Worm (Caenorhabditis elegans) whole organism, mixed stage, embryonic: ENCODE measurements around the gene rsp-8.

Experiments used
- M03D4.4 ChIP-seq: sonication (generic microtip); optimal IDR thresholded peaks from 2 replicates; lab custom pipeline; 2017; ENCODE audit warnings: mild to moderate bottlenecking, missing genetic modification characterization, missing compliant biosample characterization
- bed-3 ChIP-seq: fragments of 200-800 bp; sonication (Bioruptor generic); optimal IDR thresholded peaks from 3 replicates; lab custom pipeline; 2018; ENCODE audit warnings: mild to moderate bottlenecking, missing genetic modification characterization, moderate library complexity, missing compliant biosample characterization
- blmp-1 ChIP-seq: fragments of 150-350 bp; optimal IDR thresholded peaks from 2 replicates; lab custom pipeline; 2014; ENCODE audit warnings: missing biosample characterization, missing genetic modification characterization
- ceh-39 ChIP-seq: fragments of 150-350 bp; optimal IDR thresholded peaks from 2 replicates; lab custom pipeline; 2014; ENCODE audit warnings: missing biosample characterization, missing genetic modification characterization
- ceh-43 ChIP-seq: fragments of 200-800 bp; sonication (Bioruptor generic); optimal IDR thresholded peaks from 2 replicates; lab custom pipeline; 2018; ENCODE audit warnings: mild to moderate bottlenecking, missing genetic modification characterization, moderate library complexity, missing compliant biosample characterization
- ceh-83 ChIP-seq: fragments of 200-800 bp; sonication (Bioruptor generic); optimal IDR thresholded peaks from 2 replicates; lab custom pipeline; 2018; ENCODE audit warnings: mild to moderate bottlenecking, missing genetic modification characterization, missing compliant biosample characterization
- ces-1 ChIP-seq: fragments of 150-350 bp; optimal IDR thresholded peaks from 2 replicates; lab custom pipeline; 2014; ENCODE audit warnings: missing biosample characterization, missing genetic modification reagents, missing genetic modification characterization
- cnd-1 ChIP-seq: fragments of 200-800 bp; sonication (Bioruptor generic); optimal IDR thresholded peaks from 2 replicates; lab custom pipeline; 2018; ENCODE audit warnings: mild to moderate bottlenecking, missing genetic modification characterization, missing compliant biosample characterization
- drap-1 ChIP-seq: fragments of 200-800 bp; sonication (Bioruptor generic); optimal IDR thresholded peaks from 3 replicates; lab custom pipeline; 2018; ENCODE audit warnings: mild to moderate bottlenecking, missing genetic modification characterization, missing compliant biosample characterization
- elt-1 ChIP-seq: sonication (generic microtip); optimal IDR thresholded peaks from 2 replicates; lab custom pipeline; 2017; ENCODE audit warnings: missing genetic modification characterization, mild to moderate bottlenecking, missing compliant biosample characterization, antibody characterized with exemption, moderate library complexity, borderline replicate concordance; ENCODE audit not compliant: insufficient read depth
- elt-3 ChIP-seq: fragments of 150-350 bp; optimal IDR thresholded peaks from 2 replicates; lab custom pipeline; 2014; ENCODE audit warnings: missing biosample characterization, missing genetic modification characterization
- flh-1 ChIP-seq: fragments of 200-800 bp; sonication (Bioruptor generic); optimal IDR thresholded peaks from 2 replicates; lab custom pipeline; 2018; ENCODE audit warnings: mild to moderate bottlenecking, missing genetic modification characterization, moderate library complexity, missing compliant biosample characterization
- ham-2 ChIP-seq: fragments of 200-800 bp; sonication (Bioruptor generic); optimal IDR thresholded peaks from 2 replicates; lab custom pipeline; 2018; ENCODE audit warnings: mild to moderate bottlenecking, missing genetic modification characterization, missing compliant biosample characterization
- hlh-1 ChIP-seq: fragments of 150-350 bp; optimal IDR thresholded peaks from 2 replicates; lab custom pipeline; 2014; ENCODE audit warnings: missing biosample characterization, missing genetic modification reagents, missing genetic modification characterization
- lin-13 ChIP-seq: fragments of 150-350 bp; optimal IDR thresholded peaks from 2 replicates; lab custom pipeline; 2014; ENCODE audit warnings: missing biosample characterization, missing genetic modification characterization
- lin-32 ChIP-seq: fragments of 200-800 bp; sonication (Bioruptor generic); optimal IDR thresholded peaks from 2 replicates; lab custom pipeline; 2018; ENCODE audit warnings: mild to moderate bottlenecking, missing genetic modification characterization, missing compliant biosample characterization
- lsy-2 ChIP-seq: fragments of 150-350 bp; optimal IDR thresholded peaks from 2 replicates; lab custom pipeline; 2014; ENCODE audit warnings: missing biosample characterization, missing genetic modification characterization
- mab-5 ChIP-seq: fragments of 150-350 bp; optimal IDR thresholded peaks from 2 replicates; lab custom pipeline; 2014; ENCODE audit warnings: missing biosample characterization, missing genetic modification characterization
- mep-1 ChIP-seq: fragments of 150-350 bp; optimal IDR thresholded peaks from 2 replicates; lab custom pipeline; 2017; ENCODE audit warnings: missing biosample characterization, missing genetic modification reagents, missing genetic modification characterization, inconsistent platforms
- mls-2 ChIP-seq: sonication (generic microtip); optimal IDR thresholded peaks from 2 replicates; lab custom pipeline; 2016; ENCODE audit warnings: mild to moderate bottlenecking, missing genetic modification characterization, moderate library complexity, missing compliant biosample characterization
- nhr-12 ChIP-seq: fragments of 150-350 bp; optimal IDR thresholded peaks from 2 replicates; lab custom pipeline; 2014; ENCODE audit warnings: missing biosample characterization, missing genetic modification characterization
- nhr-2 ChIP-seq: fragments of 150-350 bp; optimal IDR thresholded peaks from 2 replicates; lab custom pipeline; 2014; ENCODE audit warnings: missing biosample characterization, missing genetic modification characterization
- nhr-237 ChIP-seq: fragments of 150-350 bp; optimal IDR thresholded peaks from 2 replicates; lab custom pipeline; 2014; ENCODE audit warnings: missing biosample characterization, missing genetic modification characterization
- nhr-28 ChIP-seq: fragments of 150-350 bp; optimal IDR thresholded peaks from 2 replicates; lab custom pipeline; 2014; ENCODE audit warnings: missing biosample characterization, missing genetic modification characterization
- nhr-76 ChIP-seq: sonication (generic microtip); optimal IDR thresholded peaks from 2 replicates; lab custom pipeline; 2017; ENCODE audit warnings: missing biosample characterization, missing genetic modification characterization
- pha-4 ChIP-seq: fragments of 150-350 bp; optimal IDR thresholded peaks from 2 replicates; lab custom pipeline; 2018; ENCODE audit warnings: missing biosample characterization, missing genetic modification reagents, missing genetic modification characterization
- sem-2 ChIP-seq: fragments of 200-800 bp; sonication (Bioruptor generic); optimal IDR thresholded peaks from 2 replicates; lab custom pipeline; 2018; ENCODE audit warnings: mild to moderate bottlenecking, missing genetic modification characterization, missing compliant biosample characterization
- snpc-4 ChIP-seq: fragments of 150-350 bp; optimal IDR thresholded peaks from 2 replicates; lab custom pipeline; 2014; ENCODE audit warnings: missing biosample characterization, missing genetic modification characterization
- sptf-1 ChIP-seq: sonication (generic microtip); optimal IDR thresholded peaks from 2 replicates; lab custom pipeline; 2017; ENCODE audit warnings: mild to moderate bottlenecking, missing genetic modification characterization, moderate library complexity, missing compliant biosample characterization
- tbx-8 ChIP-seq: fragments of 200-800 bp; sonication (Bioruptor generic); optimal IDR thresholded peaks from 2 replicates; lab custom pipeline; 2018; ENCODE audit warnings: mild to moderate bottlenecking, missing genetic modification characterization, moderate library complexity, missing compliant biosample characterization
- unc-120 ChIP-seq: sonication (generic microtip); optimal IDR thresholded peaks from 2 replicates; lab custom pipeline; 2017; ENCODE audit warnings: missing genetic modification characterization, missing compliant biosample characterization; ENCODE audit not compliant: poor library complexity, severe bottlenecking
- unc-39 ChIP-seq: fragments of 150-350 bp; optimal IDR thresholded peaks from 2 replicates; lab custom pipeline; 2014; ENCODE audit warnings: missing biosample characterization, missing genetic modification characterization
- unc-62 ChIP-seq: fragments of 150-350 bp; optimal IDR thresholded peaks from 2 replicates; lab custom pipeline; 2014; ENCODE audit warnings: missing biosample characterization, missing genetic modification reagents, missing genetic modification characterization
- zip-8 ChIP-seq: fragments of 150-350 bp; optimal IDR thresholded peaks from 2 replicates; lab custom pipeline; 2014; ENCODE audit warnings: missing biosample characterization, missing genetic modification characterization
- ztf-11 ChIP-seq: fragments of 150-350 bp; optimal IDR thresholded peaks from 2 replicates; lab custom pipeline; 2014; ENCODE audit warnings: missing biosample characterization, missing genetic modification characterization

The rsp-8 gene

ce11 chrIII:11869231-11869912, 43.2 kb downstream of the rsp-8 start, which contains the start of gene taf-12:
Gene taf-12, minus strand, starts transcription at chrIII:11869281.
- no peak for TF ChIP-seq nhr-12 (tag; lab: Kevin White, UChicago)
- TF ChIP-seq mep-1 (tag; lab: Kevin White, UChicago), result no peak
- TF ChIP-seq sptf-1 (tag; lab: Kevin White, UChicago), result no peak
- no peak for TF ChIP-seq lsy-2 (tag; lab: Kevin White, UChicago)
- no peak for TF ChIP-seq ceh-39 (tag; lab: Kevin White, UChicago)
- TF ChIP-seq tbx-8 (GFP tag; lab: Kevin White, UChicago), result no peak

- peak; percentile 68 for TF ChIP-seq sptf-1 (tag; lab: Kevin White, UChicago)
- TF ChIP-seq nhr-237 (tag; lab: Kevin White, UChicago), result peak; percentile 75
- TF ChIP-seq unc-39, result no peak
- TF ChIP-seq lsy-2 (tag; lab: Kevin White, UChicago), result peak; percentile 72
- no peak for TF ChIP-seq sem-2
- peak; percentile 93 for TF ChIP-seq ces-1
- TF ChIP-seq hlh-1 (tag; lab: Kevin White, UChicago), result no peak
- TF ChIP-seq pha-4 (tag; lab: Kevin White, UChicago), result peak; percentile 82
- TF ChIP-seq lin-13 (tag; lab: Kevin White, UChicago), result peak; percentile 65
- no peak for TF ChIP-seq mab-5 (tag; lab: Kevin White, UChicago)
- TF ChIP-seq lin-32 (GFP tag; lab: Kevin White, UChicago), result no peak
- TF ChIP-seq nhr-2, result peak; percentile 3
- TF ChIP-seq blmp-1 (tag; lab: Kevin White, UChicago), result no peak
- peak; percentile 88 for TF ChIP-seq unc-120 (tag; lab: Kevin White, UChicago)
- TF ChIP-seq bed-3 (GFP tag; lab: Kevin White, UChicago), result no peak
- TF ChIP-seq nhr-76 (tag; lab: Kevin White, UChicago), result no peak
- no peak for TF ChIP-seq ham-2 (GFP tag; lab: Kevin White, UChicago)
- no peak for TF ChIP-seq nhr-28 (tag; lab: Kevin White, UChicago)
- no peak for TF ChIP-seq zip-8 (tag; lab: Kevin White, UChicago)
- no peak for TF ChIP-seq ceh-43 (GFP tag; lab: Kevin White, UChicago)
- TF ChIP-seq elt-3 (tag; lab: Kevin White, UChicago), result no peak
- peak; percentile 34 for TF ChIP-seq unc-62
- peak; percentile 42 for TF ChIP-seq cnd-1 (tag; lab: Kevin White, UChicago)
- no peak for TF ChIP-seq elt-1 (tag; lab: Kevin White, UChicago)
- TF ChIP-seq mep-1 (tag; lab: Kevin White, UChicago), result peak; percentile 28
- no peak for TF ChIP-seq ceh-39 (tag; lab: Kevin White, UChicago)
- TF ChIP-seq drap-1 (GFP tag; lab: Kevin White, UChicago), result peak; percentile 32
- TF ChIP-seq nhr-12 (tag; lab: Kevin White, UChicago), result no peak
- no peak for TF ChIP-seq ztf-11 (tag; lab: Kevin White, UChicago)
- TF ChIP-seq flh-1 (GFP tag; lab: Kevin White, UChicago), result no peak
- no peak for TF ChIP-seq M03D4.4
- TF ChIP-seq tbx-8 (GFP tag; lab: Kevin White, UChicago), result no peak
- TF ChIP-seq snpc-4 (tag; lab: Kevin White, UChicago), result no peak
- TF ChIP-seq mls-2 (tag; lab: Kevin White, UChicago), result peak; percentile 33
- no peak for TF ChIP-seq ceh-83 (GFP tag; lab: Kevin White, UChicago)
These were observed 43.8 kb downstream of the rsp-8 start for ce11 chrIII:11870009-11870408.

ce11 chrIII:11871617-11872016, 45.4 kb downstream of the rsp-8 start:
- TF ChIP-seq ceh-39 (tag; lab: Kevin White, UChicago), result no peak
- no peak for TF ChIP-seq elt-1 (tag; lab: Kevin White, UChicago)
- no peak for TF ChIP-seq cnd-1 (tag; lab: Kevin White, UChicago)
- no peak for TF ChIP-seq elt-3 (tag; lab: Kevin White, UChicago)
- TF ChIP-seq unc-62, result no peak
- TF ChIP-seq sptf-1 (tag; lab: Kevin White, UChicago), result no peak
- no peak for TF ChIP-seq lin-32 (GFP tag; lab: Kevin White, UChicago)
- TF ChIP-seq nhr-28 (tag; lab: Kevin White, UChicago), result no peak
- TF ChIP-seq mep-1 (tag; lab: Kevin White, UChicago), result no peak
- TF ChIP-seq M03D4.4, result no peak
- TF ChIP-seq nhr-237 (tag; lab: Kevin White, UChicago), result no peak
- no peak for TF ChIP-seq lsy-2 (tag; lab: Kevin White, UChicago)
- no peak for TF ChIP-seq tbx-8 (GFP tag; lab: Kevin White, UChicago)
- TF ChIP-seq sem-2, result no peak
- no peak for TF ChIP-seq drap-1 (GFP tag; lab: Kevin White, UChicago)
